Worm (Caenorhabditis elegans): ENCODE results near the gene cal-1.

Gene cal-1

ce11 chrV:12533635-12534150, 16.6 kb upstream of the cal-1 start (continued):
- peak; percentile 55 for TF ChIP-seq nhr-43 (tag; optimal IDR thresholded peaks at IDR 0.05; ENCODE audit: poor library complexity, severe bottlenecking)

ce11 chrV:12532369-12532768, 15.3 kb upstream of the cal-1 start:
- TF ChIP-seq elt-2 (tag; optimal IDR thresholded peaks at IDR 0.05) (peak; percentile 66), pqm-1 (tag; optimal IDR thresholded peaks at IDR 0.05) (peak; percentile 44), egl-5 (tag; optimal IDR thresholded peaks at IDR 0.05) (no peak)

ce11 chrV:12531084-12531483, 14.0 kb upstream of the cal-1 start:
- no peak for TF ChIP-seq mdl-1 (tag; optimal IDR thresholded peaks at IDR 0.05)
- TF ChIP-seq lsy-12 (tag; optimal IDR thresholded peaks at IDR 0.05), result no peak
- no peak for TF ChIP-seq fos-1 (tag; optimal IDR thresholded peaks at IDR 0.05)
- no peak for TF ChIP-seq snpc-4 (tag; optimal IDR thresholded peaks at IDR 0.05)
- TF ChIP-seq sea-2 (GFP tag; optimal IDR thresholded peaks at IDR 0.05), result no peak
- no peak for TF ChIP-seq nhr-77 (tag; optimal IDR thresholded peaks at IDR 0.05)
- no peak for TF ChIP-seq nhr-12 (tag; optimal IDR thresholded peaks at IDR 0.05)
- TF ChIP-seq ztf-4 (tag; optimal IDR thresholded peaks at IDR 0.05), result no peak
- no peak for TF ChIP-seq lin-39 (tag; optimal IDR thresholded peaks at IDR 0.05)
- TF ChIP-seq lin-15B (tag; optimal IDR thresholded peaks at IDR 0.05), result no peak
- TF ChIP-seq pha-4 (tag; optimal IDR thresholded peaks at IDR 0.05), result no peak
- no peak for TF ChIP-seq unc-62 (GFP tag; optimal IDR thresholded peaks at IDR 0.05)
- TF ChIP-seq nfya-1 (tag; optimal IDR thresholded peaks at IDR 0.05; ENCODE audit: insufficient read depth), result no peak
- no peak for TF ChIP-seq egl-27 (tag; optimal IDR thresholded peaks at IDR 0.05)
- TF ChIP-seq nhr-43 (tag; optimal IDR thresholded peaks at IDR 0.05; ENCODE audit: poor library complexity, severe bottlenecking), result no peak
- no peak for TF ChIP-seq R02D3.7 (tag; optimal IDR thresholded peaks at IDR 0.05)
- no peak for TF ChIP-seq nhr-28 (tag; optimal IDR thresholded peaks at IDR 0.05)

ce11 chrV:12530129-12530528, 13.1 kb upstream of the cal-1 start:
- TF ChIP-seq lin-15B (tag; optimal IDR thresholded peaks at IDR 0.05) (no peak), elt-2 (tag; optimal IDR thresholded peaks at IDR 0.05) (no peak), ceh-16 (tag; optimal IDR thresholded peaks at IDR 0.05) (peak; percentile 65), nhr-43 (tag; optimal IDR thresholded peaks at IDR 0.05; ENCODE audit: poor library complexity, severe bottlenecking) (no peak), nhr-76 (tag; optimal IDR thresholded peaks at IDR 0.05) (no peak), tbx-2 (tag; optimal IDR thresholded peaks at IDR 0.05) (peak; percentile 56), eor-1 (tag; optimal IDR thresholded peaks at IDR 0.05) (no peak), ceh-9 (tag; optimal IDR thresholded peaks at IDR 0.05) (no peak), egl-5 (tag; optimal IDR thresholded peaks at IDR 0.05) (no peak), ztf-4 (tag; optimal IDR thresholded peaks at IDR 0.05) (no peak), ceh-82 (tag; optimal IDR thresholded peaks at IDR 0.05) (no peak), pha-4 (tag; optimal IDR thresholded peaks at IDR 0.05) (no peak), nhr-12 (tag; optimal IDR thresholded peaks at IDR 0.05) (no peak), nhr-23 (tag; optimal IDR thresholded peaks at IDR 0.05) (no peak), unc-62 (GFP tag; optimal IDR thresholded peaks at IDR 0.05) (peak; percentile 53), ceh-28 (tag; optimal IDR thresholded peaks at IDR 0.05) (no peak), mdl-1 (tag; optimal IDR thresholded peaks at IDR 0.05) (no peak), zag-1 (tag; optimal IDR thresholded peaks at IDR 0.05) (peak; percentile 27), nhr-237 (tag; optimal IDR thresholded peaks at IDR 0.05) (no peak), nhr-77 (tag; optimal IDR thresholded peaks at IDR 0.05) (no peak), nhr-11 (tag; optimal IDR thresholded peaks at IDR 0.05) (no peak), jun-1 (tag; optimal IDR thresholded peaks at IDR 0.05) (no peak), R02D3.7 (tag; optimal IDR thresholded peaks at IDR 0.05) (no peak), lin-39 (tag; optimal IDR thresholded peaks at IDR 0.05) (no peak), fkh-2 (tag; optimal IDR thresholded peaks at IDR 0.05) (no peak), egl-27 (tag; optimal IDR thresholded peaks at IDR 0.05) (no peak), elt-3 (tag; optimal IDR thresholded peaks at IDR 0.05) (no peak), skn-1 (tag; optimal IDR thresholded peaks at IDR 0.05) (no peak), fkh-10 (GFP tag; optimal IDR thresholded peaks at IDR 0.05) (peak; percentile 84), daf-12 (tag; optimal IDR thresholded peaks at IDR 0.05) (peak; percentile 27), elt-1 (tag; optimal IDR thresholded peaks at IDR 0.05) (peak; percentile 68), snpc-4 (tag; optimal IDR thresholded peaks at IDR 0.05) (no peak), nhr-67 (tag; optimal IDR thresholded peaks at IDR 0.05) (no peak), ama-1 (optimal IDR thresholded peaks at IDR 0.05) (no peak), nhr-28 (tag; optimal IDR thresholded peaks at IDR 0.05) (no peak), aly-2 (tag; optimal IDR thresholded peaks at IDR 0.05) (no peak), unc-39 (tag; optimal IDR thresholded peaks at IDR 0.05) (no peak), ZK546.5 (tag; optimal IDR thresholded peaks at IDR 0.05) (no peak), ztf-11 (tag; optimal IDR thresholded peaks at IDR 0.05) (no peak), pqm-1 (tag; optimal IDR thresholded peaks at IDR 0.05) (no peak), nfya-1 (tag; optimal IDR thresholded peaks at IDR 0.05; ENCODE audit: insufficient read depth) (peak; percentile 33), nhr-25 (tag; optimal IDR thresholded peaks at IDR 0.05) (no peak), lsy-12 (tag; optimal IDR thresholded peaks at IDR 0.05) (no peak), mml-1 (tag; optimal IDR thresholded peaks at IDR 0.05) (no peak)

Measured in whole organism, L3 larva.